Fruit fly (Drosophila melanogaster) whole organism, prepupa: ENCODE data around the gene sim.
A peak's percentile ranks its signal among the peaks of the same experiment; 100 is the strongest.

Experiments used
- Blimp-1 ChIP-seq: fragments of 200-800 bp; sonication (Bioruptor generic); optimal IDR thresholded peaks from 3 replicates; lab custom pipeline; 2017; ENCODE audit warnings: missing biosample characterization, missing genetic modification characterization, mild to moderate bottlenecking, moderate library complexity, missing genetic modification reagents
- CG10631 ChIP-seq: fragments of 200-800 bp; sonication (Bioruptor generic); optimal IDR thresholded peaks from 2 replicates; lab custom pipeline; 2016; ENCODE audit warnings: missing biosample characterization, missing genetic modification characterization
- CG11294 ChIP-seq: fragments of 200-800 bp; sonication (Bioruptor generic); IDR thresholded peaks from 2 replicates; pipeline ENCODE4 v1.3.6; 2022; ENCODE audit warnings: missing biosample characterization, missing genetic modification characterization
- CG11762 ChIP-seq: fragments of 200-800 bp; sonication (Bioruptor generic); optimal IDR thresholded peaks from 3 replicates; lab custom pipeline; 2016; ENCODE audit warnings: missing biosample characterization, missing genetic modification characterization; ENCODE audit not compliant: insufficient read depth
- CG11902 ChIP-seq: fragments of 200-800 bp; sonication (Bioruptor generic); optimal IDR thresholded peaks from 3 replicates; lab custom pipeline; 2016; ENCODE audit warnings: missing biosample characterization, missing genetic modification characterization
- CG15336 ChIP-seq: fragments of 200-800 bp; sonication (Bioruptor generic); IDR thresholded peaks from 2 replicates; pipeline ENCODE4 v1.3.6; 2022; ENCODE audit warnings: missing biosample characterization, missing genetic modification characterization
- CG31627 ChIP-seq: fragments of 200-800 bp; sonication (Bioruptor generic); optimal IDR thresholded peaks from 3 replicates; lab custom pipeline; 2016; ENCODE audit warnings: missing biosample characterization, missing genetic modification characterization
- CG32006 ChIP-seq: fragments of 200-800 bp; sonication (Bioruptor generic); optimal IDR thresholded peaks from 3 replicates; lab custom pipeline; 2017; ENCODE audit warnings: missing biosample characterization, mild to moderate bottlenecking, missing genetic modification characterization
- CG34406 ChIP-seq: fragments of 200-800 bp; sonication (Bioruptor generic); optimal IDR thresholded peaks from 3 replicates; lab custom pipeline; 2016; ENCODE audit warnings: missing biosample characterization, missing genetic modification characterization
- CG4318 ChIP-seq: fragments of 200-800 bp; sonication (Bioruptor generic); optimal IDR thresholded peaks from 3 replicates; lab custom pipeline; 2017; ENCODE audit warnings: missing biosample characterization, mild to moderate bottlenecking, missing genetic modification characterization
- CG6276 ChIP-seq: fragments of 200-800 bp; sonication (Bioruptor generic); optimal IDR thresholded peaks from 2 replicates; lab custom pipeline; 2017; ENCODE audit warnings: missing biosample characterization, mild to moderate bottlenecking, missing genetic modification characterization
- CG6808 ChIP-seq: fragments of 200-800 bp; sonication (Bioruptor generic); optimal IDR thresholded peaks from 3 replicates; lab custom pipeline; 2017; ENCODE audit warnings: missing biosample characterization, missing genetic modification characterization, mild to moderate bottlenecking, moderate library complexity, missing genetic modification reagents
- CG6854 ChIP-seq: fragments of 200-800 bp; sonication (Bioruptor generic); optimal IDR thresholded peaks from 2 replicates; lab custom pipeline; 2017; ENCODE audit warnings: missing biosample characterization, mild to moderate bottlenecking, missing genetic modification characterization
- CG7368 ChIP-seq: fragments of 200-800 bp; sonication (Bioruptor generic); optimal IDR thresholded peaks from 3 replicates; lab custom pipeline; 2016; ENCODE audit warnings: missing biosample characterization, missing genetic modification characterization
- CG8119 ChIP-seq: fragments of 200-800 bp; sonication (Bioruptor generic); IDR thresholded peaks from 3 replicates; pipeline ENCODE4 v1.3.6; 2022; ENCODE audit warnings: missing biosample characterization, missing genetic modification characterization
- CG8319 ChIP-seq: fragments of 200-800 bp; sonication (Bioruptor generic); optimal IDR thresholded peaks from 3 replicates; lab custom pipeline; 2016; ENCODE audit warnings: missing biosample characterization, missing genetic modification characterization
- CG8632 ChIP-seq: fragments of 200-800 bp; sonication (Bioruptor generic); optimal IDR thresholded peaks from 3 replicates; lab custom pipeline; 2016; ENCODE audit warnings: missing biosample characterization, missing genetic modification characterization
- Ets96B ChIP-seq: fragments of 200-800 bp; optimal IDR thresholded peaks from 2 replicates; lab custom pipeline; 2019; ENCODE audit warnings: missing biosample characterization, mild to moderate bottlenecking, missing genetic modification characterization, moderate library complexity
- Hr38 ChIP-seq: sonication (Bioruptor generic); optimal IDR thresholded peaks from 2 replicates; lab custom pipeline; 2016; ENCODE audit warnings: missing biosample characterization, missing genetic modification characterization
- Hr4 ChIP-seq: fragments of 200-800 bp; sonication (Bioruptor generic); optimal IDR thresholded peaks from 3 replicates; lab custom pipeline; 2016; ENCODE audit warnings: missing biosample characterization, missing genetic modification characterization
- Smox ChIP-seq: fragments of 200-800 bp; sonication (Bioruptor generic); optimal IDR thresholded peaks from 3 replicates; lab custom pipeline; 2016; ENCODE audit warnings: missing biosample characterization, missing genetic modification characterization
- Sox102F ChIP-seq: fragments of 200-800 bp; sonication (Bioruptor generic); optimal IDR thresholded peaks from 2 replicates; lab custom pipeline; 2016; ENCODE audit warnings: missing biosample characterization, mild to moderate bottlenecking, missing genetic modification characterization
- Sox15 ChIP-seq: fragments of 200-800 bp; sonication (Bioruptor generic); optimal IDR thresholded peaks from 3 replicates; lab custom pipeline; 2016; ENCODE audit warnings: missing biosample characterization, missing genetic modification characterization
- achi ChIP-seq: fragments of 200-800 bp; sonication (Bioruptor generic); optimal IDR thresholded peaks from 3 replicates; lab custom pipeline; 2016; ENCODE audit warnings: missing biosample characterization, missing genetic modification characterization
- cyc ChIP-seq: fragments of 200-800 bp; sonication (Bioruptor generic); optimal IDR thresholded peaks from 3 replicates; lab custom pipeline; 2016; ENCODE audit warnings: missing biosample characterization, missing genetic modification characterization
- dac ChIP-seq: fragments of 200-800 bp; sonication (Bioruptor generic); optimal IDR thresholded peaks from 2 replicates; lab custom pipeline; 2017; ENCODE audit warnings: missing biosample characterization, mild to moderate bottlenecking, missing genetic modification characterization
- dsx ChIP-seq: fragments of 200-800 bp; optimal IDR thresholded peaks from 3 replicates; lab custom pipeline; 2019; ENCODE audit warnings: missing biosample characterization, mild to moderate bottlenecking, missing genetic modification characterization, moderate library complexity; ENCODE audit not compliant: poor library complexity, severe bottlenecking
- eg ChIP-seq: fragments of 200-800 bp; sonication (Bioruptor generic); IDR thresholded peaks from 3 replicates; pipeline ENCODE4 v1.3.6; 2022; ENCODE audit warnings: missing biosample characterization, missing genetic modification characterization
- fkh ChIP-seq: fragments of 200-800 bp; sonication (Bioruptor generic); optimal IDR thresholded peaks from 3 replicates; lab custom pipeline; 2017; ENCODE audit warnings: missing biosample characterization, mild to moderate bottlenecking, missing genetic modification characterization, moderate library complexity
- lz ChIP-seq: fragments of 200-800 bp; sonication (Bioruptor generic); optimal IDR thresholded peaks from 3 replicates; lab custom pipeline; 2016; ENCODE audit warnings: missing biosample characterization, missing genetic modification characterization
- pdm3 ChIP-seq: fragments of 200-800 bp; sonication (Bioruptor generic); optimal IDR thresholded peaks from 3 replicates; lab custom pipeline; 2016; ENCODE audit warnings: missing biosample characterization, missing genetic modification characterization
- spab ChIP-seq: fragments of 200-800 bp; sonication (Bioruptor generic); optimal IDR thresholded peaks from 2 replicates; lab custom pipeline; 2017; ENCODE audit warnings: missing biosample characterization, mild to moderate bottlenecking, missing genetic modification characterization, missing genetic modification reagents
- ss ChIP-seq, 2 experiments: fragments of 200-800 bp; sonication (Bioruptor generic); optimal IDR thresholded peaks; 2 replicates in 1 of 2; 3 replicates in 1 of 2; lab custom pipeline; 2017 to 2018; ENCODE audit warnings: mild to moderate bottlenecking in 2 of 2, missing biosample characterization in 2 of 2, missing genetic modification characterization in 2 of 2, moderate library complexity in 1 of 2
- svp ChIP-seq: fragments of 200-800 bp; sonication (Bioruptor generic); peaks from one replicate; lab custom pipeline; 2016; ENCODE audit warnings: missing biosample characterization, missing genetic modification characterization
- topi ChIP-seq: fragments of 200-800 bp; sonication (Bioruptor generic); optimal IDR thresholded peaks from 3 replicates; lab custom pipeline; 2016; ENCODE audit warnings: missing biosample characterization, missing genetic modification characterization

Gene sim

dm6 chr3R:13039037-13039583 is 18.4 kb upstream of the sim start (continued):
- TF ChIP-seq CG15336 (GFP tag; lab: Robert Waterston, UW) (no peak), topi (GFP tag; lab: Kevin White, UChicago) (peak; percentile 30), CG6854 (GFP tag; lab: Kevin White, UChicago) (no peak), CG11762 (GFP tag; lab: Kevin White, UChicago) (no peak), Sox15 (GFP tag; lab: Kevin White, UChicago) (no peak), CG8319 (GFP tag; lab: Kevin White, UChicago) (no peak), eg (GFP tag; lab: Robert Waterston, UW) (peak; percentile 57; the same call in 2 of the 3 replicates), CG32006 (GFP tag; lab: Kevin White, UChicago) (no peak), CG34406 (GFP tag; lab: Kevin White, UChicago) (peak; percentile 36), CG11294 (GFP tag; lab: Robert Waterston, UW) (no peak), pdm3 (GFP tag; lab: Kevin White, UChicago) (peak; percentile 12), Smox (GFP tag; lab: Kevin White, UChicago) (peak; percentile 22), Sox102F (GFP tag; lab: Kevin White, UChicago) (peak; percentile 8), lz (GFP tag; lab: Kevin White, UChicago) (peak; percentile 24), CG11902 (GFP tag; lab: Kevin White, UChicago) (no peak), CG4318 (no peak), Hr38 (GFP tag; lab: Kevin White, UChicago) (no peak)

dm6 chr3R:13041750-13042149 is 15.8 kb upstream of the sim start, which contains the start of gene CG11670:
CG11670 (plus strand) TSS chr3R:13042050.
- no peak for TF ChIP-seq CG11762 (GFP tag; lab: Kevin White, UChicago)
- TF ChIP-seq Blimp-1 (GFP tag; lab: Kevin White, UChicago) = no peak
- TF ChIP-seq CG31627 (GFP tag; lab: Kevin White, UChicago) = no peak
- TF ChIP-seq CG15336 (GFP tag; lab: Robert Waterston, UW) = no peak
- no peak for TF ChIP-seq CG7368 (GFP tag; lab: Kevin White, UChicago)
- no peak for TF ChIP-seq pdm3 (GFP tag; lab: Kevin White, UChicago)
- TF ChIP-seq CG11294 (GFP tag; lab: Robert Waterston, UW) = no peak
- TF ChIP-seq CG8632 (GFP tag; lab: Kevin White, UChicago) = no peak
- no peak for TF ChIP-seq CG6854 (GFP tag; lab: Kevin White, UChicago)
- no peak for TF ChIP-seq Ets96B
- no peak for TF ChIP-seq CG6276 (GFP tag; lab: Kevin White, UChicago)
- TF ChIP-seq dac (GFP tag; lab: Kevin White, UChicago) = no peak
- TF ChIP-seq achi (GFP tag; lab: Kevin White, UChicago) = no peak
- no peak for TF ChIP-seq CG10631
- no peak for TF ChIP-seq Hr4 (GFP tag; lab: Kevin White, UChicago)
- no peak for TF ChIP-seq fkh
- no peak for TF ChIP-seq cyc (GFP tag; lab: Kevin White, UChicago)
- TF ChIP-seq, all 60 proteins: peak for 0

DNA sequence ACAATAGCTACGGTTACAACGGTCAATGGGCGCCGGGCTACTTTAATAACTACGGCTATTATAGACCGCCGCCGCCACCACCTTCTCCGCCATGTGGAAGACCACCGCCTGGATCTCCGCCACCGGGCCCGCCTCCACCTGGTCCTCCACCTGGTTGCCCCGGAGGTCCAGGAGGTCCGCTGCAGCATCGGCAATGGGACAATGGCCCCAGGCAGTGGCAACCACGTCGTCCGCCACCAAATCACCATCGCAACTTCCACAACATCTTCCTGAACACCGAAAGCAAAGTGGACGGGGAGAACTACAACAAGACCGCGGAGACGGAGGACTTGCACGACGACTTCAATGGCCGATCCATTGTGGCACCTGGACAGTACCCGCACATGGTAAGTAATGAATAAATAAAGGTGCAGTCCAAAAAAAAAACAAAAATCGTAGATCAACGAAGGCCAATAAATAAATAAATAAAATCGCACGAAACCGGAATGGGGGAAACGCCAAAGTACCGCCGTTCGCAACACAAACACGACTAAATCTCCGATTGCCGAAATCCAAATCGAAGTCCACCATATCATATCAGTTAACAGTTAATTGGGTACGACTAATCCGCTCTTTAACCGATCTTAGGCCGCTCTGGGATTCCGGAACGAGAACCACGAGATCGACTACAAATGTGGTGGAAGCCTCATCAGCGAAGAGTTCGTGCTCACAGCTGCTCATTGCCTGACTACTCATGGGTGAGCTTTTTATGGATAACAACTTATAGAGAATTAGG is 15.1 kb upstream of the sim start, which contains the start of gene snk:
Gene snk (minus strand): TSS at position 513 of the 775 bp plus-strand sequence.
- TF ChIP-seq svp (GFP tag; lab: Kevin White, UChicago) = no peak
- no peak for TF ChIP-seq cyc (GFP tag; lab: Kevin White, UChicago)
- TF ChIP-seq CG32006 (GFP tag; lab: Kevin White, UChicago) = no peak
- TF ChIP-seq spab (GFP tag; lab: Kevin White, UChicago) = no peak
- no peak for TF ChIP-seq Ets96B
- no peak for TF ChIP-seq CG8632 (GFP tag; lab: Kevin White, UChicago)
- TF ChIP-seq CG6808 = no peak
- no peak for TF ChIP-seq CG11294 (GFP tag; lab: Robert Waterston, UW)
- no peak for TF ChIP-seq Sox102F (GFP tag; lab: Kevin White, UChicago)
- TF ChIP-seq Smox (GFP tag; lab: Kevin White, UChicago) = no peak
- no peak for TF ChIP-seq eg (GFP tag; lab: Robert Waterston, UW)
- TF ChIP-seq dsx (GFP tag; lab: Kevin White, UChicago) = no peak
- no peak for TF ChIP-seq CG8119 (GFP tag; lab: Robert Waterston, UW)
- TF ChIP-seq fkh = no peak
- no peak for TF ChIP-seq ss (GFP tag; optimal IDR thresholded peaks at IDR 0.05; lab: Kevin White, UChicago)
- TF ChIP-seq Sox15 (GFP tag; lab: Kevin White, UChicago) = no peak
- no peak for TF ChIP-seq CG6276 (GFP tag; lab: Kevin White, UChicago)
- TF ChIP-seq topi (GFP tag; lab: Kevin White, UChicago) = no peak
- TF ChIP-seq CG10631 = no peak
